Worm (Caenorhabditis elegans) whole organism, L2 larva: ENCODE measurements around the gene K04C1.3.

Source experiments
- lin-13 ChIP-seq: fragments of 150-350 bp; optimal IDR thresholded peaks from 2 replicates; lab custom pipeline; 2014; ENCODE audit warnings: missing biosample characterization, missing genetic modification reagents, missing genetic modification characterization
- lin-39 ChIP-seq: fragments of 150-350 bp; optimal IDR thresholded peaks from 2 replicates; lab custom pipeline; 2014; ENCODE audit warnings: missing biosample characterization, missing genetic modification reagents, missing genetic modification characterization
- unc-62 ChIP-seq: fragments of 150-350 bp; optimal IDR thresholded peaks from 2 replicates; lab custom pipeline; 2014; ENCODE audit warnings: missing biosample characterization, missing genetic modification reagents, missing genetic modification characterization
- zag-1 ChIP-seq: fragments of 150-350 bp; optimal IDR thresholded peaks from 2 replicates; lab custom pipeline; 2014; ENCODE audit warnings: missing biosample characterization, missing genetic modification characterization
- ztf-11 ChIP-seq: sonication (generic microtip); optimal IDR thresholded peaks from 2 replicates; lab custom pipeline; 2017; ENCODE audit warnings: missing biosample characterization, missing genetic modification characterization
- ztf-4 ChIP-seq: fragments of 150-350 bp; optimal IDR thresholded peaks from 2 replicates; lab custom pipeline; 2014; ENCODE audit warnings: missing biosample characterization, missing genetic modification characterization

- TF ChIP-seq unc-62 (GFP tag; lab: Kevin White, UChicago) (no peak), lin-13 (GFP tag; lab: Kevin White, UChicago) (peak; percentile 22), ztf-4 (tag; lab: Kevin White, UChicago) (no peak), lin-39 (tag; lab: Kevin White, UChicago) (no peak), ztf-11 (tag; lab: Kevin White, UChicago) (no peak), zag-1 (tag; lab: Kevin White, UChicago) (no peak)
Observed at ce11 chrX:14244493-14244892, 1.3 kb upstream of the K04C1.3 start.
